Worm (Caenorhabditis elegans) whole organism, young adult: ENCODE measurements around the gene F10E9.4.

Experiments used
- C06A6.2 ChIP-seq: fragments of 200-800 bp; sonication (Bioruptor generic); conservative IDR thresholded peaks from 2 replicates; pipeline ENCODE4 v1.3.6; 2022; ENCODE audit warnings: missing genetic modification characterization, missing compliant biosample characterization
- C17E4.6 ChIP-seq: fragments of 200-800 bp; sonication (Bioruptor generic); IDR thresholded peaks from 2 replicates; pipeline ENCODE4 v1.3.6; 2022; ENCODE audit warnings: missing genetic modification reagents, missing genetic modification characterization, missing compliant biosample characterization
- F10E7.11 ChIP-seq: sonication (generic microtip); optimal IDR thresholded peaks from 2 replicates; lab custom pipeline; 2017; ENCODE audit warnings: mild to moderate bottlenecking, missing genetic modification characterization, moderate library complexity, missing compliant biosample characterization
- F22D6.2 ChIP-seq: sonication (generic microtip); optimal IDR thresholded peaks from 2 replicates; lab custom pipeline; 2016; ENCODE audit warnings: mild to moderate bottlenecking, missing genetic modification characterization, missing compliant biosample characterization
- F23B12.7 ChIP-seq: sonication (generic microtip); optimal IDR thresholded peaks from 2 replicates; lab custom pipeline; 2017; ENCODE audit warnings: missing genetic modification characterization, mild to moderate bottlenecking, missing compliant biosample characterization, antibody characterized with exemption, moderate library complexity; ENCODE audit not compliant: insufficient read depth
- F52B5.7 ChIP-seq: sonication (generic microtip); optimal IDR thresholded peaks from 2 replicates; lab custom pipeline; 2016; ENCODE audit warnings: mild to moderate bottlenecking, missing genetic modification characterization, missing compliant biosample characterization
- K11D2.4 ChIP-seq: fragments of 200-800 bp; sonication (Bioruptor generic); IDR thresholded peaks from 2 replicates; pipeline ENCODE4 v1.3.6; 2022; ENCODE audit warnings: missing genetic modification reagents, missing genetic modification characterization, missing compliant biosample characterization
- Y53G8AR.9 ChIP-seq: fragments of 200-800 bp; sonication (Bioruptor generic); conservative IDR thresholded peaks from 2 replicates; pipeline ENCODE4 v1.3.6; 2022; ENCODE audit warnings: missing genetic modification reagents, missing genetic modification characterization, missing compliant biosample characterization
- Y56A3A.18 ChIP-seq: fragments of 200-800 bp; sonication (Bioruptor generic); IDR thresholded peaks from 2 replicates; pipeline ENCODE4 v1.3.6; 2022; ENCODE audit warnings: missing genetic modification reagents, missing genetic modification characterization, missing compliant biosample characterization
- aptf-3 ChIP-seq: fragments of 200-800 bp; sonication (Bioruptor generic); IDR thresholded peaks from 2 replicates; pipeline ENCODE4 v1.3.6; 2022; ENCODE audit warnings: missing genetic modification characterization, missing compliant biosample characterization
- attf-3 ChIP-seq: fragments of 200-800 bp; sonication (Bioruptor generic); conservative IDR thresholded peaks from 2 replicates; pipeline ENCODE4 v1.3.6; 2022; ENCODE audit warnings: missing genetic modification reagents, missing genetic modification characterization, missing compliant biosample characterization
- attf-5 ChIP-seq: fragments of 200-800 bp; sonication (Bioruptor generic); optimal IDR thresholded peaks from 2 replicates; lab custom pipeline; 2018; ENCODE audit warnings: mild to moderate bottlenecking, missing genetic modification characterization, missing compliant biosample characterization
- bed-2 ChIP-seq: fragments of 200-800 bp; sonication (Bioruptor generic); IDR thresholded peaks from 2 replicates; pipeline ENCODE4 v1.3.6; 2022; ENCODE audit warnings: missing genetic modification reagents, missing genetic modification characterization, missing compliant biosample characterization
- ccch-3 ChIP-seq: fragments of 200-800 bp; sonication (Bioruptor generic); optimal IDR thresholded peaks from 2 replicates; lab custom pipeline; 2018; ENCODE audit warnings: mild to moderate bottlenecking, missing genetic modification characterization, missing compliant biosample characterization
- cebp-1 ChIP-seq, 2 experiments: fragments of 200-800 bp in 1 of 2; sonication (Bioruptor generic) in 1 of 2; sonication (generic microtip) in 1 of 2; IDR thresholded peaks in 1 of 2; optimal IDR thresholded peaks in 1 of 2; 2 replicates each; pipeline versions ENCODE4 v1.3.6 to Lab custom; 2017 to 2022; ENCODE audit warnings: missing compliant biosample characterization in 2 of 2, missing genetic modification characterization in 2 of 2, mild to moderate bottlenecking in 1 of 2, missing genetic modification reagents in 1 of 2, moderate library complexity in 1 of 2
- ceh-100 ChIP-seq: fragments of 200-800 bp; sonication (Bioruptor generic); IDR thresholded peaks from 2 replicates; pipeline ENCODE4 v1.3.6; 2022; ENCODE audit warnings: missing genetic modification reagents, missing genetic modification characterization, missing compliant biosample characterization
- ceh-40 ChIP-seq: fragments of 200-800 bp; sonication (Bioruptor generic); IDR thresholded peaks from 2 replicates; pipeline ENCODE4 v1.3.6; 2022; ENCODE audit warnings: missing genetic modification characterization, missing compliant biosample characterization
- ekl-4 ChIP-seq: fragments of 200-800 bp; sonication (Bioruptor generic); IDR thresholded peaks from 2 replicates; pipeline ENCODE4 v1.3.6; 2022; ENCODE audit warnings: missing genetic modification reagents, missing genetic modification characterization, missing compliant biosample characterization
- fkh-3 ChIP-seq: sonication (generic microtip); optimal IDR thresholded peaks from 2 replicates; lab custom pipeline; 2016; ENCODE audit warnings: mild to moderate bottlenecking, missing genetic modification characterization, missing compliant biosample characterization
- gei-17 ChIP-seq: fragments of 200-800 bp; sonication (Bioruptor generic); optimal IDR thresholded peaks from 2 replicates; lab custom pipeline; 2018; ENCODE audit warnings: mild to moderate bottlenecking, missing genetic modification characterization, missing compliant biosample characterization
- hmg-20 ChIP-seq: fragments of 200-800 bp; sonication (Bioruptor generic); IDR thresholded peaks from 2 replicates; pipeline ENCODE4 v1.3.6; 2022; ENCODE audit warnings: missing genetic modification reagents, missing genetic modification characterization, missing compliant biosample characterization
- lag-1 ChIP-seq: fragments of 200-800 bp; sonication (Bioruptor generic); IDR thresholded peaks from 2 replicates; pipeline ENCODE4 v1.3.6; 2022; ENCODE audit warnings: missing genetic modification reagents, missing genetic modification characterization, missing compliant biosample characterization
- let-607 ChIP-seq, 2 experiments: fragments of 200-800 bp in 1 of 2; sonication (Bioruptor generic) in 1 of 2; sonication (generic microtip) in 1 of 2; optimal IDR thresholded peaks; 2 replicates each; lab custom pipeline; 2016 to 2018; ENCODE audit warnings: mild to moderate bottlenecking in 2 of 2, missing compliant biosample characterization in 2 of 2, missing genetic modification characterization in 2 of 2, moderate library complexity in 2 of 2, missing genotype in 1 of 2
- lin-26 ChIP-seq: fragments of 200-800 bp; sonication (Bioruptor generic); IDR thresholded peaks from 2 replicates; pipeline ENCODE4 v1.3.6; 2022; ENCODE audit warnings: missing genetic modification reagents, missing genetic modification characterization, missing compliant biosample characterization
- lsy-27 ChIP-seq: sonication (generic microtip); optimal IDR thresholded peaks from 2 replicates; lab custom pipeline; 2017; ENCODE audit warnings: missing genetic modification characterization, mild to moderate bottlenecking, missing compliant biosample characterization, antibody characterized with exemption, missing genotype, borderline replicate concordance; ENCODE audit not compliant: insufficient read depth
- nhr-120 ChIP-seq: fragments of 200-800 bp; sonication (Bioruptor generic); IDR thresholded peaks from 2 replicates; pipeline ENCODE4 v1.3.6; 2022; ENCODE audit warnings: missing genetic modification characterization, missing compliant biosample characterization
- nhr-179 ChIP-seq: sonication (generic microtip); optimal IDR thresholded peaks from 2 replicates; lab custom pipeline; 2016; ENCODE audit warnings: mild to moderate bottlenecking, missing genetic modification characterization, missing compliant biosample characterization
- nhr-27 ChIP-seq: fragments of 200-800 bp; sonication (Bioruptor generic); optimal IDR thresholded peaks from 2 replicates; lab custom pipeline; 2018; ENCODE audit warnings: mild to moderate bottlenecking, missing genetic modification characterization, moderate library complexity, missing compliant biosample characterization
- rec-8 ChIP-seq, 2 experiments: sonication (generic microtip); optimal IDR thresholded peaks; 2 replicates each; lab custom pipeline; 2016; ENCODE audit warnings: mild to moderate bottlenecking in 2 of 2, missing genetic modification characterization in 2 of 2, missing genetic modification reagents in 2 of 2, missing genotype in 2 of 2, missing biosample characterization in 1 of 2, missing compliant biosample characterization in 1 of 2, moderate library complexity in 1 of 2
- repo-1 ChIP-seq: sonication (generic microtip); optimal IDR thresholded peaks from 2 replicates; lab custom pipeline; 2017; ENCODE audit warnings: mild to moderate bottlenecking, missing genetic modification characterization, missing compliant biosample characterization
- sptf-2 ChIP-seq: fragments of 200-800 bp; sonication (Bioruptor generic); optimal IDR thresholded peaks from 2 replicates; lab custom pipeline; 2018; ENCODE audit warnings: mild to moderate bottlenecking, missing genetic modification characterization, missing compliant biosample characterization
- tbp1 ChIP-seq: fragments of 200-800 bp; sonication (Bioruptor generic); optimal IDR thresholded peaks from 2 replicates; lab custom pipeline; 2018; ENCODE audit warnings: mild to moderate bottlenecking, missing genetic modification characterization, missing compliant biosample characterization
- unc-130 ChIP-seq: sonication (generic microtip); optimal IDR thresholded peaks from 2 replicates; lab custom pipeline; 2016; ENCODE audit warnings: missing genetic modification reagents, missing genetic modification characterization, missing compliant biosample characterization
- xnd-1 ChIP-seq: sonication (generic microtip); optimal IDR thresholded peaks from 2 replicates; lab custom pipeline; 2016; ENCODE audit warnings: missing genotype, missing genetic modification reagents, missing genetic modification characterization, missing compliant biosample characterization
- zfh-2 ChIP-seq: fragments of 200-800 bp; sonication (Bioruptor generic); conservative IDR thresholded peaks from 2 replicates; pipeline ENCODE4 v1.3.6; 2022; ENCODE audit warnings: missing genetic modification reagents, missing genetic modification characterization, missing compliant biosample characterization
- ztf-25 ChIP-seq: fragments of 200-800 bp; sonication (Bioruptor generic); IDR thresholded peaks from 2 replicates; pipeline ENCODE4 v1.3.6; 2022; ENCODE audit warnings: missing genetic modification reagents, missing genetic modification characterization, missing compliant biosample characterization

F10E9.4 gene

DNA sequence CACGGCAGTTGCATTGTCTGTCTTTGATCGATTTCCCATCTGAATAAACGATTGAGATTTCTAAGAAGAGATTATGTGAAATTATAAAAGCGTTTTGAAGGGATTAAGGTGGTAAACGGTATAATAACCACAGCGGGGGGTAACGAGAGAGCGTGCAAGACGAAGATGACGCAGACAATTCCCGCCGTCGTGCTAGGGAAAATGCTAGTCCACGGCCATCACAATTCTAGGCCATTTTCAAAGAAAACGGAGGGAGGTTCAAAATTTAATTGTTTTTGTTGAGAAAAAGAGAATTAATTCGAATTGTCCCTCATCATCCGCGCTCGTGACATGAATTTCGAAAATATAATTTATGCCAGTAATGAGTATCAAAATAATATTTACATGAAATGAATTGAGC is 10.8 kb downstream of the F10E9.4 start, which contains the start of gene F10E9.11 (continued):
- TF ChIP-seq ccch-3 (GFP tag; lab: Kevin White, UChicago) (no peak), attf-3 (GFP tag; lab: Robert Waterston, UW) (peak; percentile 73), C17E4.6 (GFP tag; lab: Robert Waterston, UW) (0 out of 2 replicates have a peak, but pooled peaks have one; percentile 37), rec-8 (tag; optimal IDR thresholded peaks at IDR 0.05; lab: Kevin White, UChicago) (peak in 1 of 2 experiments; percentile 66), attf-5 (GFP tag; lab: Kevin White, UChicago) (peak; percentile 67), nhr-179 (tag; lab: Kevin White, UChicago) (no peak), unc-130 (peak; percentile 89), fkh-3 (tag; lab: Kevin White, UChicago) (no peak), ceh-100 (GFP tag; lab: Robert Waterston, UW) (peak; percentile 56; the same call in 1 of the 2 replicates)
- TF ChIP-seq, all 124 proteins: peak for 59

DNA sequence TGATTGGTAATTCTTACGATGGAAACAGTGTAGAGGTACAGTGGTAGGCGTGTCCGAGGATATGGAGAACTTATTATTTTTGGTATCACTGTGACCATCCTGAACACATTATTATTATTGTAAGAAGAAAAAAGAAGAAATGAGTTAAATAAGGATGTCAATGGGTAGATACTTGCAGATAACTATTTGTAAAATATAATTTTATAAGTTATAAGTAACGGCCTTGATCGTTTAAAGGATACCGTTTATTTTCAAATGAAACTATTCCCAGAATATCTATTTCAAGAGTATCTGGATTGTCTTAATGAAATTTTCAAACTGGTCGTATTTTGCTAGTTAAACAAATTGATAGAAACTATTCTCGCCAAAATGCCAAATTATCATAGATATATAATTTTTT is 11.8 kb downstream of the F10E9.4 start, which contains the start of gene F10E9.10:
Gene F10E9.10, minus strand, starts transcription at position 101 of the 400 bp plus-strand sequence.
- no peak for TF ChIP-seq lag-1
- TF ChIP-seq hmg-20 (GFP tag; lab: Robert Waterston, UW): no peak
- TF ChIP-seq Y53G8AR.9 (GFP tag; lab: Robert Waterston, UW): no peak
- TF ChIP-seq lin-26 (GFP tag; lab: Robert Waterston, UW): no peak
- no peak for TF ChIP-seq Y56A3A.18 (GFP tag; lab: Robert Waterston, UW)
- TF ChIP-seq sptf-2 (GFP tag; lab: Kevin White, UChicago): no peak
- no peak for TF ChIP-seq nhr-120 (GFP tag; lab: Robert Waterston, UW)
- TF ChIP-seq let-607 (tag; optimal IDR thresholded peaks at IDR 0.05; lab: Kevin White, UChicago): no peak
- no peak for TF ChIP-seq xnd-1
- no peak for TF ChIP-seq zfh-2 (GFP tag; lab: Robert Waterston, UW)
- TF ChIP-seq aptf-3 (GFP tag; lab: Robert Waterston, UW): no peak
- no peak for TF ChIP-seq F23B12.7 (tag; lab: Kevin White, UChicago)
- TF ChIP-seq ccch-3 (GFP tag; lab: Kevin White, UChicago): no peak
- TF ChIP-seq gei-17: no peak
- no peak for TF ChIP-seq ceh-40 (GFP tag; lab: Robert Waterston, UW)
- TF ChIP-seq cebp-1 (GFP tag; IDR thresholded peaks at IDR 0.05; lab: Robert Waterston, UW): no peak
- TF ChIP-seq cebp-1 (tag; optimal IDR thresholded peaks at IDR 0.05; lab: Kevin White, UChicago): no peak
- no peak for TF ChIP-seq repo-1 (tag; lab: Kevin White, UChicago)
- TF ChIP-seq nhr-27 (tag; lab: Kevin White, UChicago): no peak
- no peak for TF ChIP-seq ekl-4 (GFP tag; lab: Robert Waterston, UW)
- no peak for TF ChIP-seq C06A6.2 (GFP tag; lab: Robert Waterston, UW)

DNA sequence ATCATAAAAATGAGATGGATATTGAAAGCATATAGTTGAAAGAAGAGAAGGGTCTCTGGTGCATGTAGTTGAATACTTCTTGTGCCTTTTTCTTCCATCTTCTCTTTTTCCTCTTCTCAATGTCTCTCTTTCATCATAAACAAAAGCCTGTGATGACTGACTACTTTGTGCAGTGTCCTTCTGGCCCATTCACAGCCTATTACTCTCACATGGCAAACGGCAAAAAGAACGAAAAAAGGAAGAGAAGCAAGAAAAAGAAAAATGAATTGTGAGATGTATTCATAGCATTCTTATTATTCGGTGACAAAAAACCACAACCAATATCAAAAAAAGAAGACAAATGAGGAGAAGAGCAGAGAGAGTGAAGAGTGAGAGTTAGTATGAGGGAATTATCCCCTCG is 12.9 kb downstream of the F10E9.4 start:
- TF ChIP-seq bed-2 (GFP tag; lab: Robert Waterston, UW) (no peak), K11D2.4 (no peak), F22D6.2 (tag; lab: Kevin White, UChicago) (no peak), tbp1 (GFP tag; lab: Kevin White, UChicago) (no peak), F10E7.11 (tag; lab: Kevin White, UChicago) (no peak), lsy-27 (tag; lab: Kevin White, UChicago) (no peak), ztf-25 (GFP tag; lab: Robert Waterston, UW) (no peak), nhr-179 (tag; lab: Kevin White, UChicago) (no peak), F52B5.7 (tag; lab: Kevin White, UChicago) (no peak)
